Worm (Caenorhabditis elegans) whole organism, L4 larva: ENCODE measurements around the gene acr-2.
A peak's percentile ranks its signal among the peaks of the same experiment; 100 is the strongest.

Source experiments
- D1046.2 ChIP-seq: fragments of 200-800 bp; sonication (Bioruptor generic); IDR thresholded peaks from 2 replicates; pipeline ENCODE4 v1.3.6; 2022; ENCODE audit warnings: missing genetic modification characterization, missing compliant biosample characterization
- F49E8.2 ChIP-seq: sonication (generic microtip); optimal IDR thresholded peaks from 2 replicates; lab custom pipeline; 2016; ENCODE audit warnings: missing compliant biosample characterization, mild to moderate bottlenecking, missing genetic modification characterization, borderline replicate concordance
- T20F7.1 ChIP-seq: fragments of 200-800 bp; sonication (Bioruptor generic); optimal IDR thresholded peaks from 2 replicates; lab custom pipeline; 2018; ENCODE audit warnings: mild to moderate bottlenecking, missing genetic modification characterization, missing compliant biosample characterization
- Y5F2A.4 ChIP-seq: fragments of 200-800 bp; sonication (Bioruptor generic); optimal IDR thresholded peaks from 2 replicates; lab custom pipeline; 2018; ENCODE audit warnings: mild to moderate bottlenecking, missing genetic modification characterization, missing compliant biosample characterization
- Y75B8A.6 ChIP-seq: fragments of 200-800 bp; sonication (Bioruptor generic); IDR thresholded peaks from 2 replicates; pipeline ENCODE4 v1.3.6; 2022; ENCODE audit warnings: missing genetic modification reagents, missing genetic modification characterization, missing compliant biosample characterization
- aha-1 ChIP-seq: fragments of 150-350 bp; peaks from one replicate; lab custom pipeline; 2014; ENCODE audit warnings: missing biosample characterization, missing genetic modification characterization
- ama-1 ChIP-seq: fragments of 150-350 bp; optimal IDR thresholded peaks from 2 replicates; lab custom pipeline; 2014; ENCODE audit warnings: inconsistent platforms, mixed read lengths
- ceh-20 ChIP-seq: fragments of 200-800 bp; sonication (Bioruptor generic); IDR thresholded peaks from 2 replicates; pipeline ENCODE4 v1.3.6; 2022; ENCODE audit warnings: missing genetic modification reagents, missing genetic modification characterization, missing compliant biosample characterization
- ceh-28 ChIP-seq: fragments of 150-350 bp; optimal IDR thresholded peaks from 2 replicates; lab custom pipeline; 2014; ENCODE audit warnings: missing biosample characterization, missing genetic modification reagents, missing genetic modification characterization
- ceh-82 ChIP-seq: sonication (generic microtip); optimal IDR thresholded peaks from 2 replicates; lab custom pipeline; 2017; ENCODE audit warnings: missing biosample characterization, missing genetic modification characterization
- ces-1 ChIP-seq: fragments of 150-350 bp; sonication (generic microtip); optimal IDR thresholded peaks from 4 replicates; lab custom pipeline; 2014; ENCODE audit warnings: missing biosample characterization, missing genetic modification reagents, missing genetic modification characterization
- daf-12 ChIP-seq: fragments of 150-350 bp; optimal IDR thresholded peaks from 2 replicates; lab custom pipeline; 2014; ENCODE audit warnings: missing biosample characterization, missing genetic modification reagents, missing genetic modification characterization
- daf-16 ChIP-seq, 3 experiments: sonication (generic microtip); optimal IDR thresholded peaks; 2 replicates each; lab custom pipeline; 2016 to 2017; ENCODE audit warnings: missing genetic modification characterization in 3 of 3, missing genetic modification reagents in 3 of 3, mild to moderate bottlenecking in 2 of 3, missing compliant biosample characterization in 2 of 3, missing biosample characterization in 1 of 3, moderate library complexity in 1 of 3
- dmd-6 ChIP-seq: fragments of 200-800 bp; sonication (Bioruptor generic); IDR thresholded peaks from 2 replicates; pipeline ENCODE4 v1.3.6; 2022; ENCODE audit warnings: missing genetic modification reagents, missing genetic modification characterization, missing compliant biosample characterization
- dmd-8 ChIP-seq: fragments of 200-800 bp; sonication (Bioruptor generic); IDR thresholded peaks from 2 replicates; pipeline ENCODE4 v1.3.6; 2022; ENCODE audit warnings: missing genetic modification characterization, missing compliant biosample characterization
- dmd-9 ChIP-seq: fragments of 200-800 bp; sonication (Bioruptor generic); IDR thresholded peaks from 2 replicates; pipeline ENCODE4 v1.3.6; 2022; ENCODE audit warnings: missing genetic modification reagents, missing genetic modification characterization, missing compliant biosample characterization
- dve-1 ChIP-seq: sonication (generic microtip); optimal IDR thresholded peaks from 2 replicates; lab custom pipeline; 2017; ENCODE audit warnings: antibody characterized with exemption, mild to moderate bottlenecking, missing genetic modification characterization, missing compliant biosample characterization; ENCODE audit not compliant: insufficient read depth
- fos-1 ChIP-seq: fragments of 150-350 bp; optimal IDR thresholded peaks from 2 replicates; lab custom pipeline; 2014; ENCODE audit warnings: missing biosample characterization, missing genetic modification characterization
- gei-8 ChIP-seq: fragments of 200-800 bp; sonication (Bioruptor generic); optimal IDR thresholded peaks from 2 replicates; lab custom pipeline; 2018; ENCODE audit warnings: mild to moderate bottlenecking, missing genetic modification characterization, missing compliant biosample characterization
- hif-1 ChIP-seq, 2 experiments: sonication (generic microtip); optimal IDR thresholded peaks; 2 replicates each; lab custom pipeline; 2016 to 2017; ENCODE audit warnings: missing compliant biosample characterization in 2 of 2, missing genetic modification characterization in 2 of 2, missing genetic modification reagents in 2 of 2, missing genotype in 2 of 2, mild to moderate bottlenecking in 1 of 2
- hlh-11 ChIP-seq: fragments of 200-800 bp; sonication (Bioruptor generic); optimal IDR thresholded peaks from 2 replicates; lab custom pipeline; 2018; ENCODE audit warnings: mild to moderate bottlenecking, missing genetic modification characterization, missing compliant biosample characterization
- hlh-30 ChIP-seq: sonication (generic microtip); optimal IDR thresholded peaks from 2 replicates; lab custom pipeline; 2017; ENCODE audit warnings: antibody characterized with exemption, mild to moderate bottlenecking, missing genetic modification characterization, missing compliant biosample characterization; ENCODE audit not compliant: insufficient read depth
- lin-15B ChIP-seq: fragments of 150-350 bp; sonication (generic microtip); optimal IDR thresholded peaks from 3 replicates; lab custom pipeline; 2014; ENCODE audit warnings: missing biosample characterization, missing genetic modification characterization
- lsy-2 ChIP-seq, 2 experiments: fragments of 150-350 bp in 1 of 2; sonication (generic microtip) in 1 of 2; optimal IDR thresholded peaks; 2 replicates each; lab custom pipeline; 2014 to 2017; ENCODE audit warnings: missing biosample characterization in 2 of 2, missing genetic modification characterization in 2 of 2
- mdl-1 ChIP-seq, 2 experiments: fragments of 150-350 bp in 1 of 2; sonication (generic microtip) in 1 of 2; optimal IDR thresholded peaks; 2 replicates each; lab custom pipeline; 2014 to 2017; ENCODE audit warnings: missing biosample characterization in 2 of 2, missing genetic modification characterization in 2 of 2
- mdt-29 ChIP-seq: fragments of 200-800 bp; sonication (Bioruptor generic); IDR thresholded peaks from 2 replicates; pipeline ENCODE4 v1.3.6; 2022; ENCODE audit warnings: missing genetic modification reagents, missing genetic modification characterization, missing compliant biosample characterization
- mxl-3 ChIP-seq: fragments of 200-800 bp; sonication (Bioruptor generic); optimal IDR thresholded peaks from 2 replicates; lab custom pipeline; 2018; ENCODE audit warnings: mild to moderate bottlenecking, missing genetic modification characterization, missing compliant biosample characterization
- nhr-10 ChIP-seq: fragments of 150-350 bp; optimal IDR thresholded peaks from 2 replicates; lab custom pipeline; 2014; ENCODE audit warnings: missing biosample characterization, missing genetic modification characterization
- nhr-102 ChIP-seq: sonication (generic microtip); optimal IDR thresholded peaks from 2 replicates; lab custom pipeline; 2016; ENCODE audit warnings: mild to moderate bottlenecking, missing genetic modification characterization, moderate library complexity, missing compliant biosample characterization
- nhr-11 ChIP-seq: fragments of 150-350 bp; optimal IDR thresholded peaks from 2 replicates; lab custom pipeline; 2014; ENCODE audit warnings: missing biosample characterization, missing genetic modification characterization
- nhr-25 ChIP-seq: sonication (generic microtip); optimal IDR thresholded peaks from 2 replicates; lab custom pipeline; 2017; ENCODE audit warnings: missing genetic modification characterization, mild to moderate bottlenecking, missing compliant biosample characterization, antibody characterized with exemption, moderate library complexity, borderline replicate concordance; ENCODE audit not compliant: insufficient read depth
- nhr-28 ChIP-seq: fragments of 150-350 bp; optimal IDR thresholded peaks from 2 replicates; lab custom pipeline; 2014; ENCODE audit warnings: missing biosample characterization, missing genetic modification characterization
- nhr-42 ChIP-seq: fragments of 200-800 bp; sonication (Bioruptor generic); IDR thresholded peaks from 2 replicates; pipeline ENCODE4 v1.3.6; 2022; ENCODE audit warnings: missing genetic modification characterization, missing compliant biosample characterization
- nhr-48 ChIP-seq: sonication (generic microtip); optimal IDR thresholded peaks from 2 replicates; lab custom pipeline; 2016; ENCODE audit warnings: mild to moderate bottlenecking, missing genetic modification characterization, missing compliant biosample characterization
- nhr-77 ChIP-seq: fragments of 150-350 bp; optimal IDR thresholded peaks from 2 replicates; lab custom pipeline; 2014; ENCODE audit warnings: missing biosample characterization, missing genetic modification characterization
- sdz-12 ChIP-seq: fragments of 200-800 bp; sonication (Bioruptor generic); optimal IDR thresholded peaks from 2 replicates; lab custom pipeline; 2018; ENCODE audit warnings: mild to moderate bottlenecking, missing genetic modification characterization, missing compliant biosample characterization
- skn-1 ChIP-seq: fragments of 150-350 bp; optimal IDR thresholded peaks from 2 replicates; lab custom pipeline; 2014; ENCODE audit warnings: missing biosample characterization, missing genetic modification characterization
- spr-3 ChIP-seq: fragments of 200-800 bp; sonication (Bioruptor generic); optimal IDR thresholded peaks from 2 replicates; lab custom pipeline; 2018; ENCODE audit warnings: mild to moderate bottlenecking, missing genetic modification characterization, missing compliant biosample characterization
- unc-39 ChIP-seq: sonication (generic microtip); optimal IDR thresholded peaks from 2 replicates; lab custom pipeline; 2017; ENCODE audit warnings: missing biosample characterization, missing genetic modification characterization
- unc-62 ChIP-seq, 3 experiments: fragments of 150-350 bp in 1 of 3; sonication (generic microtip); optimal IDR thresholded peaks in 2 of 3; peaks in 1 of 3; 1 replicate in 1 of 3; 2 replicates in 2 of 3; lab custom pipeline; 2014 to 2017; ENCODE audit warnings: missing biosample characterization in 3 of 3, missing genetic modification characterization in 3 of 3, missing genetic modification reagents in 3 of 3, missing genotype in 1 of 3
- zag-1 ChIP-seq: fragments of 150-350 bp; optimal IDR thresholded peaks from 2 replicates; lab custom pipeline; 2014; ENCODE audit warnings: missing biosample characterization, missing genetic modification characterization
- ztf-7 ChIP-seq: fragments of 150-350 bp; optimal IDR thresholded peaks from 2 replicates; lab custom pipeline; 2014; ENCODE audit warnings: missing biosample characterization, missing genetic modification characterization

Gene acr-2

ce11 chrX:6733201-6733600 is 30.9 kb downstream of the acr-2 start, which contains the start of gene R03E9.2:
R03E9.2 (minus strand) TSS chrX:6733301.
- TF ChIP-seq daf-16 (GFP tag; optimal IDR thresholded peaks at IDR 0.05; lab: Kevin White, UChicago) = no peak
- TF ChIP-seq daf-16 (tag; optimal IDR thresholded peaks at IDR 0.05; lab: Kevin White, UChicago) = no peak
- TF ChIP-seq daf-12 (tag; lab: Kevin White, UChicago) = no peak
- TF ChIP-seq skn-1 (tag; lab: Kevin White, UChicago) = no peak
- no peak for TF ChIP-seq dmd-8 (GFP tag; lab: Robert Waterston, UW)
- TF ChIP-seq spr-3 = no peak
- TF ChIP-seq Y5F2A.4 (GFP tag; lab: Kevin White, UChicago) = no peak
- no peak for TF ChIP-seq ama-1 (lab: Kevin White, UChicago)
- TF ChIP-seq T20F7.1 = no peak
- TF ChIP-seq unc-39 (tag; lab: Kevin White, UChicago) = no peak
- TF ChIP-seq zag-1 (tag; lab: Kevin White, UChicago) = no peak
- TF ChIP-seq, all 104 proteins: peak for 0

- peak in 1 of 2 experiments; percentile 40 for TF ChIP-seq lsy-2 (tag; optimal IDR thresholded peaks at IDR 0.05; lab: Kevin White, UChicago)
- TF ChIP-seq Y75B8A.6 (GFP tag; lab: Robert Waterston, UW) = no peak
- peak; percentile 60 for TF ChIP-seq dve-1 (tag; lab: Kevin White, UChicago)
- TF ChIP-seq ztf-7 (tag; lab: Kevin White, UChicago) = no peak
- peak; percentile 41; the same call in 1 of the 2 replicates for TF ChIP-seq dmd-6 (GFP tag; lab: Robert Waterston, UW)
- no peak for TF ChIP-seq lin-15B (tag; lab: Kevin White, UChicago)
- peak; percentile 44 for TF ChIP-seq aha-1 (tag; lab: Kevin White, UChicago)
- TF ChIP-seq ces-1 (GFP tag; lab: Kevin White, UChicago) = no peak
- TF ChIP-seq ceh-28 = no peak
- TF ChIP-seq hlh-11 (tag; lab: Kevin White, UChicago) = peak; percentile 66
- no peak for TF ChIP-seq ceh-20 (GFP tag; lab: Robert Waterston, UW)
- no peak for TF ChIP-seq dmd-9 (GFP tag; lab: Robert Waterston, UW)
- TF ChIP-seq ceh-82 = no peak
- peak; percentile 50 to 91 for TF ChIP-seq mdl-1 (tag; optimal IDR thresholded peaks at IDR 0.05; lab: Kevin White, UChicago)
- no peak for TF ChIP-seq gei-8 (GFP tag; lab: Kevin White, UChicago)
- TF ChIP-seq Y5F2A.4 (GFP tag; lab: Kevin White, UChicago) = no peak
- peak; percentile 48 for TF ChIP-seq mxl-3
- no peak for TF ChIP-seq nhr-10 (tag; lab: Kevin White, UChicago)
- no peak for TF ChIP-seq zag-1 (tag; lab: Kevin White, UChicago)
- peak; percentile 64 for TF ChIP-seq nhr-48 (tag; lab: Kevin White, UChicago)
- 0 out of 2 replicates have a peak, but pooled peaks have one; percentile 13 for TF ChIP-seq mdt-29
- TF ChIP-seq nhr-25 (tag; lab: Kevin White, UChicago) = no peak
- no peak for TF ChIP-seq nhr-77
- no peak for TF ChIP-seq D1046.2 (GFP tag; lab: Robert Waterston, UW)
- TF ChIP-seq hlh-30 (tag; lab: Kevin White, UChicago) = peak; percentile 95
- TF ChIP-seq nhr-28 = peak; percentile 3
- no peak for TF ChIP-seq F49E8.2 (tag; lab: Kevin White, UChicago)
- peak; percentile 46 for TF ChIP-seq nhr-11
- peak in 1 of 2 experiments; percentile 91 for TF ChIP-seq daf-16 (GFP tag; optimal IDR thresholded peaks at IDR 0.05; lab: Kevin White, UChicago)
- TF ChIP-seq daf-16 (tag; optimal IDR thresholded peaks at IDR 0.05; lab: Kevin White, UChicago) = peak; percentile 23
- TF ChIP-seq nhr-42 (GFP tag; lab: Robert Waterston, UW) = no peak
- peak in 1 of 2 experiments; percentile 59 for TF ChIP-seq unc-62 (GFP tag; optimal IDR thresholded peaks at IDR 0.05 in 1 of 2; lab: Kevin White, UChicago)
- no peak for TF ChIP-seq unc-62 (tag; optimal IDR thresholded peaks at IDR 0.05; lab: Kevin White, UChicago)
- TF ChIP-seq hif-1 (tag; optimal IDR thresholded peaks at IDR 0.05; lab: Kevin White, UChicago) = peak in 1 of 2 experiments; percentile 54
- peak; percentile 17 for TF ChIP-seq nhr-102 (tag; lab: Kevin White, UChicago)
- no peak for TF ChIP-seq fos-1 (tag; lab: Kevin White, UChicago)
- no peak for TF ChIP-seq sdz-12 (GFP tag; lab: Kevin White, UChicago)
Measured at ce11 chrX:6735494-6735893, 33.1 kb downstream of the acr-2 start.
